Fruit fly (Drosophila melanogaster): ENCODE measurements around the gene CG15717.

dm6 chrX:13113863-13114407, 14.8 kb upstream of the CG15717 start:
- TF ChIP-seq usp (GFP tag; optimal IDR thresholded peaks at IDR 0.05) (no peak), Abd-B (GFP tag; optimal IDR thresholded peaks at IDR 0.05) (no peak), Mio (GFP tag; optimal IDR thresholded peaks at IDR 0.05) (no peak), h (GFP tag; optimal IDR thresholded peaks at IDR 0.05) (no peak), fru (GFP tag; optimal IDR thresholded peaks at IDR 0.05) (no peak), N (GFP tag; optimal IDR thresholded peaks at IDR 0.05) (no peak), dl (GFP tag; optimal IDR thresholded peaks at IDR 0.05; ENCODE audit: insufficient read depth in 1 of 2, partially characterized antibody in 2 of 2) (no peak), Dif (GFP tag; optimal IDR thresholded peaks at IDR 0.05; ENCODE audit: partially characterized antibody) (no peak), psq (GFP tag; optimal IDR thresholded peaks at IDR 0.05) (no peak), lola (GFP tag; optimal IDR thresholded peaks at IDR 0.05) (no peak), jim (GFP tag; optimal IDR thresholded peaks at IDR 0.05) (no peak), br (GFP tag; optimal IDR thresholded peaks at IDR 0.05) (no peak)
